Fruit fly (Drosophila melanogaster) whole organism, adult: Measurements from ENCODE around the gene fz2.

Experiments
- CG11617 ChIP-seq: fragments of 200-800 bp; sonication (Bioruptor generic); optimal IDR thresholded peaks from 2 replicates; lab custom pipeline; 2017; ENCODE audit warnings: mild to moderate bottlenecking, missing biosample characterization, missing genetic modification reagents, missing genetic modification characterization
- CG12768 ChIP-seq: fragments of 200-800 bp; sonication (Bioruptor generic); optimal IDR thresholded peaks from 2 replicates; lab custom pipeline; 2017; ENCODE audit warnings: missing biosample characterization, missing genetic modification characterization, mild to moderate bottlenecking, moderate library complexity, missing genetic modification reagents
- CG1620 ChIP-seq: fragments of 200-800 bp; sonication (Bioruptor generic); optimal IDR thresholded peaks from 2 replicates; lab custom pipeline; 2016; ENCODE audit warnings: missing biosample characterization, missing genetic modification characterization
- CG7101 ChIP-seq: fragments of 200-800 bp; sonication (Bioruptor generic); optimal IDR thresholded peaks from 2 replicates; lab custom pipeline; 2018; ENCODE audit warnings: missing biosample characterization, mild to moderate bottlenecking, missing genetic modification characterization, moderate library complexity
- Clk ChIP-seq: fragments of 200-800 bp; sonication (Bioruptor generic); optimal IDR thresholded peaks from 2 replicates; lab custom pipeline; 2017; ENCODE audit warnings: missing biosample characterization, missing genetic modification characterization
- Hr96 ChIP-seq: fragments of 200-800 bp; sonication (Bioruptor generic); optimal IDR thresholded peaks from 2 replicates; lab custom pipeline; 2016; ENCODE audit warnings: missing biosample characterization, missing genetic modification characterization
- kay ChIP-seq: fragments of 200-800 bp; sonication (Bioruptor generic); peaks from one replicate; lab custom pipeline; 2016; ENCODE audit warnings: missing biosample characterization, missing genetic modification characterization, borderline replicate concordance
- ovo ChIP-seq: fragments of 200-800 bp; sonication (Bioruptor generic); optimal IDR thresholded peaks from 2 replicates; lab custom pipeline; 2016; ENCODE audit warnings: missing biosample characterization, missing genetic modification characterization
- pad ChIP-seq: fragments of 200-800 bp; sonication (Bioruptor generic); optimal IDR thresholded peaks from 3 replicates; lab custom pipeline; 2017; ENCODE audit warnings: missing biosample characterization, missing genetic modification characterization, mild to moderate bottlenecking, moderate library complexity, missing genetic modification reagents
- tj ChIP-seq: fragments of 200-800 bp; sonication (Bioruptor generic); optimal IDR thresholded peaks from 3 replicates; lab custom pipeline; 2017; ENCODE audit warnings: missing biosample characterization, mild to moderate bottlenecking, missing genetic modification characterization, moderate library complexity
- toe ChIP-seq: fragments of 200-800 bp; sonication (Bioruptor generic); optimal IDR thresholded peaks from 2 replicates; lab custom pipeline; 2016; ENCODE audit warnings: missing biosample characterization, missing genetic modification characterization

DNA sequence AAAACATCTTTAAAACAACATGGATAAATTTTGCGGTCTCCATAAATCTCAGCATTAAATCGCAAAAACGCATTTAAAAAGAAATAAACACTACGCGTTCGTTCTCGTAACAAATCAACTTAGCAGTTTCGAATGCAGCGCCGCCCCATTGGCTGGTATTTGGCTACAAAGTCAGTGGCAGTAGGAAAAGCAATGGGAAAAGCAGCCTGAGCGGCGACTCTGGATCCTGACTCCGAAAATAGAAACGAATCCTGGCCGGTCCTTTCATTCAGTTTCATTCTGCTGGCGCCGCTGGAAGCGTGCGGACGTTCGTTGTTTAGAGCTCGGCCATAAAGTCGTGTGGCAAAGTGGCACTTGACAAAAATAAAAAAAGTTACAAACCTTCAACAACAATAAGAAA lies 40.3 kb upstream of the fz2 start, which contains the start of gene CG14086:
- TF ChIP-seq pad (GFP tag; lab: Kevin White, UChicago), result no peak
- no peak for TF ChIP-seq CG7101 (tag; lab: Kevin White, UChicago)
- TF ChIP-seq ovo (GFP tag; lab: Kevin White, UChicago), result no peak
- no peak for TF ChIP-seq Hr96 (GFP tag; lab: Kevin White, UChicago)
- TF ChIP-seq tj (GFP tag; lab: Kevin White, UChicago), result no peak
- no peak for TF ChIP-seq CG12768 (GFP tag; lab: Kevin White, UChicago)
- no peak for TF ChIP-seq toe
- TF ChIP-seq CG1620 (GFP tag; lab: Kevin White, UChicago), result no peak
- TF ChIP-seq CG11617 (GFP tag; lab: Kevin White, UChicago), result no peak
- TF ChIP-seq Clk (GFP tag; lab: Kevin White, UChicago), result no peak
- TF ChIP-seq kay (GFP tag; lab: Kevin White, UChicago), result no peak
